Worm (Caenorhabditis elegans) whole organism, young adult: ENCODE results near the gene F41E7.9.

ENCODE experiments used
- B0336.3 ChIP-seq: fragments of 200-800 bp; sonication (Bioruptor generic); IDR thresholded peaks from 2 replicates; pipeline ENCODE4 v1.3.6; 2022; ENCODE audit warnings: missing genetic modification characterization, missing compliant biosample characterization
- ama-1 ChIP-seq, 3 experiments: fragments of 150-350 bp in 1 of 3; sonication (generic microtip) in 2 of 3; optimal IDR thresholded peaks; 2 replicates each; lab custom pipeline; 2014 to 2018; ENCODE audit warnings: missing biosample characterization in 2 of 3, missing genetic modification characterization in 2 of 3, missing genetic modification reagents in 2 of 3
- bed-1 ChIP-seq: fragments of 200-800 bp; sonication (Bioruptor generic); IDR thresholded peaks from 2 replicates; pipeline ENCODE4 v1.3.6; 2022; ENCODE audit warnings: missing genetic modification reagents, missing genetic modification characterization, missing compliant biosample characterization
- hsf-1 ChIP-seq: fragments of 200-800 bp; sonication (Bioruptor generic); IDR thresholded peaks from 2 replicates; pipeline ENCODE4 v1.3.6; 2022; ENCODE audit warnings: missing genetic modification reagents, missing genetic modification characterization, missing compliant biosample characterization
- lin-54 ChIP-seq: fragments of 200-800 bp; sonication (Bioruptor generic); optimal IDR thresholded peaks from 2 replicates; lab custom pipeline; 2018; ENCODE audit warnings: mild to moderate bottlenecking, missing genetic modification characterization, missing compliant biosample characterization
- mel-28 ChIP-seq: sonication (generic microtip); optimal IDR thresholded peaks from 2 replicates; lab custom pipeline; 2016; ENCODE audit warnings: borderline replicate concordance, mild to moderate bottlenecking, missing genetic modification characterization, missing compliant biosample characterization
- nhr-179 ChIP-seq: sonication (generic microtip); optimal IDR thresholded peaks from 2 replicates; lab custom pipeline; 2016; ENCODE audit warnings: mild to moderate bottlenecking, missing genetic modification characterization, missing compliant biosample characterization
- unc-62 ChIP-seq: fragments of 150-350 bp; optimal IDR thresholded peaks from 2 replicates; lab custom pipeline; 2014; ENCODE audit warnings: missing biosample characterization, missing genetic modification reagents, missing genetic modification characterization

DNA sequence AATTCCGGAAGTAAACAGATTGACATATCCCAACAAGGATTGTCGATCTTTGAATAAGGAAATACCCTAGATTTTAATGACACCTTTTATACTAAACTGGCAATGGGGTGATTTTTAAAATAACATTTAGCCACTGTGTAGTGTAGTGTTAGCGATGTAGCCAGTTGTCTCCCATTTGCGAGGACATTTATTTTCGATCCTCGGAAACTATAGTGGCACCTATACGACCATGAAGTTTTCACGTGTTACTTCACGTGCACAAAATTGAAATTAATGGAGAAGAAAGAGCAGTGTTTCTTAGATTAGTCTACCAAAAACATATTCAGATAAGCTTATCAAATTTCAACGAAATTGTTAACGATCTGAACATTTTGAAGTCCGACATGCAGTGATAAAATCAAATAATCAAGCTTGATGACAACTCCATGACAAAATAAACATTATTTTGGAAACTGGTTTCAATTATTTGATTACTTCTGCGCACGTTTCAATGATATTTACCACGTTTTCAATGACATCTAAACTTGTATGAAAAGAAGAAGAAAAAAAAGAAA is 17.6 kb upstream of the F41E7.9 start, which contains the start of gene R07E3.4:
- no peak for TF ChIP-seq ama-1 (optimal IDR thresholded peaks at IDR 0.05; lab: Kevin White, UChicago)
- TF ChIP-seq ama-1 (GFP tag; optimal IDR thresholded peaks at IDR 0.05; lab: Kevin White, UChicago) = no peak
- no peak for TF ChIP-seq bed-1 (GFP tag; lab: Robert Waterston, UW)
- no peak for TF ChIP-seq lin-54 (GFP tag; lab: Kevin White, UChicago)
- no peak for TF ChIP-seq mel-28
- no peak for TF ChIP-seq nhr-179 (tag; lab: Kevin White, UChicago)
- no peak for TF ChIP-seq hsf-1 (GFP tag; lab: Robert Waterston, UW)
- no peak for TF ChIP-seq unc-62
- TF ChIP-seq B0336.3 (GFP tag; lab: Robert Waterston, UW) = no peak
